Fruit fly (Drosophila melanogaster) whole organism, embryonic: Measurements from ENCODE around the gene CG43059.

Experiments used
- Blimp-1 ChIP-seq: fragments of 200-800 bp; sonication (Bioruptor generic); optimal IDR thresholded peaks from 3 replicates; lab custom pipeline; 2018; ENCODE audit warnings: missing biosample characterization, missing genetic modification characterization, mild to moderate bottlenecking, moderate library complexity, missing genetic modification reagents
- CG10321 ChIP-seq: fragments of 200-800 bp; sonication (Bioruptor generic); IDR thresholded peaks from 2 replicates; pipeline ENCODE4 v1.3.6; 2022; ENCODE audit warnings: missing biosample characterization, missing genetic modification characterization
- CG10543 ChIP-seq: fragments of 200-800 bp; sonication (Bioruptor generic); optimal IDR thresholded peaks from 3 replicates; lab custom pipeline; 2017; ENCODE audit warnings: missing biosample characterization, mild to moderate bottlenecking, missing genetic modification characterization, moderate library complexity
- CG11398 ChIP-seq: fragments of 200-800 bp; sonication (Bioruptor generic); optimal IDR thresholded peaks from 2 replicates; lab custom pipeline; 2016; ENCODE audit warnings: missing biosample characterization, missing genetic modification characterization
- CG12104 ChIP-seq: fragments of 200-800 bp; sonication (Bioruptor generic); optimal IDR thresholded peaks from 3 replicates; lab custom pipeline; 2016; ENCODE audit warnings: missing biosample characterization, missing genetic modification characterization
- CG1233 ChIP-seq: fragments of 200-800 bp; sonication (Bioruptor generic); optimal IDR thresholded peaks from 4 replicates; lab custom pipeline; 2018; ENCODE audit warnings: missing biosample characterization, mild to moderate bottlenecking, missing genetic modification characterization
- CG13775 ChIP-seq: fragments of 200-800 bp; sonication (Bioruptor generic); optimal IDR thresholded peaks from 3 replicates; lab custom pipeline; 2017; ENCODE audit warnings: missing biosample characterization, mild to moderate bottlenecking, missing genetic modification characterization
- CG14667 ChIP-seq: fragments of 200-800 bp; sonication (Bioruptor generic); IDR thresholded peaks from 2 replicates; pipeline ENCODE4 v1.3.6; 2022; ENCODE audit warnings: missing biosample characterization, missing genetic modification characterization
- CG16815 ChIP-seq: fragments of 200-800 bp; sonication (Bioruptor generic); optimal IDR thresholded peaks from 3 replicates; lab custom pipeline; 2017; ENCODE audit warnings: missing biosample characterization, mild to moderate bottlenecking, missing genetic modification characterization
- CG17802 ChIP-seq: fragments of 200-800 bp; sonication (Bioruptor generic); optimal IDR thresholded peaks from 2 replicates; lab custom pipeline; 2018; ENCODE audit warnings: missing biosample characterization, mild to moderate bottlenecking, missing genetic modification characterization, moderate library complexity
- CG18262 ChIP-seq: fragments of 200-800 bp; optimal IDR thresholded peaks from 3 replicates; lab custom pipeline; 2019; ENCODE audit warnings: missing biosample characterization, mild to moderate bottlenecking, missing genetic modification characterization, moderate library complexity
- CG18619 ChIP-seq: fragments of 200-800 bp; sonication (Bioruptor generic); optimal IDR thresholded peaks from 3 replicates; lab custom pipeline; 2017; ENCODE audit warnings: missing biosample characterization, mild to moderate bottlenecking, missing genetic modification characterization
- CG2116 ChIP-seq: fragments of 200-800 bp; sonication (Bioruptor generic); optimal IDR thresholded peaks from 3 replicates; lab custom pipeline; 2018; ENCODE audit warnings: missing biosample characterization, mild to moderate bottlenecking, missing genetic modification characterization
- CG2120 ChIP-seq: fragments of 200-800 bp; sonication (Bioruptor generic); optimal IDR thresholded peaks from 3 replicates; lab custom pipeline; 2016; ENCODE audit warnings: missing biosample characterization, missing genetic modification characterization
- CG31365 ChIP-seq: fragments of 200-800 bp; sonication (Bioruptor generic); optimal IDR thresholded peaks from 2 replicates; lab custom pipeline; 2018; ENCODE audit warnings: missing biosample characterization, mild to moderate bottlenecking, missing genetic modification characterization
- CG4424 ChIP-seq: fragments of 200-800 bp; sonication (Bioruptor generic); optimal IDR thresholded peaks from 3 replicates; lab custom pipeline; 2016; ENCODE audit warnings: missing biosample characterization, missing genetic modification characterization
- CG4730 ChIP-seq: fragments of 200-800 bp; sonication (Bioruptor generic); IDR thresholded peaks from 2 replicates; pipeline ENCODE4 v1.3.6; 2022; ENCODE audit warnings: missing biosample characterization, missing genetic modification characterization
- CG4820 ChIP-seq: fragments of 200-800 bp; sonication (Bioruptor generic); optimal IDR thresholded peaks from 3 replicates; lab custom pipeline; 2016; ENCODE audit warnings: missing biosample characterization, missing genetic modification characterization
- CG4854 ChIP-seq: fragments of 200-800 bp; sonication (Bioruptor generic); optimal IDR thresholded peaks from 2 replicates; lab custom pipeline; 2016; ENCODE audit warnings: missing biosample characterization, missing genetic modification characterization, inconsistent platforms
- CG6683 ChIP-seq: fragments of 200-800 bp; sonication (Bioruptor generic); optimal IDR thresholded peaks from 2 replicates; lab custom pipeline; 2017; ENCODE audit warnings: missing biosample characterization, mild to moderate bottlenecking, missing genetic modification characterization, missing genetic modification reagents
- CG6689 ChIP-seq: fragments of 200-800 bp; sonication (Bioruptor generic); IDR thresholded peaks from 2 replicates; pipeline ENCODE4 v1.3.6; 2022; ENCODE audit warnings: missing biosample characterization, missing genetic modification characterization
- CG7556 ChIP-seq: fragments of 200-800 bp; sonication (Bioruptor generic); optimal IDR thresholded peaks from 2 replicates; lab custom pipeline; 2017; ENCODE audit warnings: missing biosample characterization, mild to moderate bottlenecking, missing genetic modification characterization
- CG7928 ChIP-seq: fragments of 200-800 bp; sonication (Bioruptor generic); optimal IDR thresholded peaks from 2 replicates; lab custom pipeline; 2017; ENCODE audit warnings: missing biosample characterization, mild to moderate bottlenecking, missing genetic modification characterization
- CG9932 ChIP-seq: fragments of 200-800 bp; sonication (Bioruptor generic); IDR thresholded peaks from 2 replicates; pipeline ENCODE4 v1.3.6; 2022; ENCODE audit warnings: missing biosample characterization, missing genetic modification characterization
- Camta ChIP-seq: fragments of 200-800 bp; sonication (Bioruptor generic); optimal IDR thresholded peaks from 2 replicates; lab custom pipeline; 2016; ENCODE audit warnings: missing biosample characterization, missing genetic modification characterization
- Dp ChIP-seq: fragments of 200-800 bp; sonication (Bioruptor generic); optimal IDR thresholded peaks from 2 replicates; lab custom pipeline; 2018; ENCODE audit warnings: missing biosample characterization, mild to moderate bottlenecking, missing genetic modification characterization, moderate library complexity
- E2f2 ChIP-seq: fragments of 200-800 bp; sonication (Bioruptor generic); IDR thresholded peaks from 2 replicates; pipeline ENCODE4 v1.3.6; 2022; ENCODE audit warnings: missing biosample characterization, missing genetic modification characterization
- HLH3B ChIP-seq: fragments of 200-800 bp; sonication (Bioruptor generic); IDR thresholded peaks from 2 replicates; pipeline ENCODE4 v1.3.6; 2022; ENCODE audit warnings: missing biosample characterization, missing genetic modification characterization
- HLH54F ChIP-seq: fragments of 200-800 bp; sonication (Bioruptor generic); optimal IDR thresholded peaks from 3 replicates; lab custom pipeline; 2016; ENCODE audit warnings: missing biosample characterization, missing genetic modification characterization
- Hr51 ChIP-seq, 2 experiments: fragments of 200-800 bp; sonication (Bioruptor generic); optimal IDR thresholded peaks; 2 replicates in 1 of 2; 3 replicates in 1 of 2; lab custom pipeline; 2016 to 2018; ENCODE audit warnings: missing biosample characterization in 2 of 2, missing genetic modification characterization in 2 of 2, mild to moderate bottlenecking in 1 of 2, moderate library complexity in 1 of 2
- Optix ChIP-seq: fragments of 200-800 bp; sonication (Bioruptor generic); IDR thresholded peaks from 3 replicates; pipeline ENCODE4 v1.3.6; 2022; ENCODE audit warnings: missing biosample characterization, missing genetic modification characterization
- Trl ChIP-seq, 3 experiments: fragments of >200 bp in 2 of 3; fragments of 200-800 bp in 1 of 3; sonication (Bioruptor generic) in 1 of 3; optimal IDR thresholded peaks; 2 replicates in 1 of 3; 3 replicates in 2 of 3; lab custom pipeline; 2016 to 2017; ENCODE audit warnings: missing biosample characterization in 1 of 3, missing genetic modification characterization in 1 of 3
- Xbp1 ChIP-seq: fragments of 200-800 bp; sonication (Bioruptor generic); optimal IDR thresholded peaks from 3 replicates; lab custom pipeline; 2016; ENCODE audit warnings: missing biosample characterization, mild to moderate bottlenecking, missing genetic modification characterization
- bcd ChIP-seq: fragments of 200-800 bp; sonication (Bioruptor generic); optimal IDR thresholded peaks from 2 replicates; lab custom pipeline; 2017; ENCODE audit warnings: missing biosample characterization, mild to moderate bottlenecking, missing genetic modification characterization
- dmrt11E ChIP-seq: fragments of 200-800 bp; sonication (Bioruptor generic); optimal IDR thresholded peaks from 3 replicates; lab custom pipeline; 2018; ENCODE audit warnings: missing biosample characterization, mild to moderate bottlenecking, missing genetic modification characterization, moderate library complexity
- grau ChIP-seq: fragments of 200-800 bp; optimal IDR thresholded peaks from 3 replicates; lab custom pipeline; 2019; ENCODE audit warnings: missing biosample characterization, mild to moderate bottlenecking, missing genetic modification characterization, moderate library complexity
- jumu ChIP-seq: fragments of 200-800 bp; sonication (Bioruptor generic); optimal IDR thresholded peaks from 3 replicates; lab custom pipeline; 2016; ENCODE audit warnings: missing biosample characterization, missing genetic modification characterization
- nerfin-1 ChIP-seq: fragments of 200-800 bp; sonication (Bioruptor generic); optimal IDR thresholded peaks from 3 replicates; lab custom pipeline; 2019; ENCODE audit warnings: missing biosample characterization, mild to moderate bottlenecking, missing genetic modification characterization, moderate library complexity
- nmo ChIP-seq: fragments of 200-800 bp; sonication (Bioruptor generic); optimal IDR thresholded peaks from 2 replicates; lab custom pipeline; 2018; ENCODE audit warnings: missing biosample characterization, mild to moderate bottlenecking, missing genetic modification characterization, moderate library complexity
- nom ChIP-seq: fragments of 200-800 bp; sonication (Bioruptor generic); optimal IDR thresholded peaks from 2 replicates; lab custom pipeline; 2017; ENCODE audit warnings: missing biosample characterization, missing genetic modification characterization, mild to moderate bottlenecking, moderate library complexity, missing genetic modification reagents
- onecut ChIP-seq: fragments of 200-800 bp; sonication (Bioruptor generic); IDR thresholded peaks from 2 replicates; pipeline ENCODE4 v1.3.6; 2022; ENCODE audit warnings: missing biosample characterization, missing genetic modification characterization
- pros ChIP-seq: fragments of 200-800 bp; sonication (Bioruptor generic); optimal IDR thresholded peaks from 3 replicates; lab custom pipeline; 2019; ENCODE audit warnings: missing biosample characterization, mild to moderate bottlenecking, missing genetic modification characterization, moderate library complexity
- pum ChIP-seq: fragments of 200-800 bp; sonication (Bioruptor generic); optimal IDR thresholded peaks from 2 replicates; lab custom pipeline; 2016; ENCODE audit warnings: missing biosample characterization, missing genetic modification characterization
- slbo ChIP-seq: fragments of 200-800 bp; sonication (Bioruptor generic); IDR thresholded peaks from 2 replicates; pipeline ENCODE4 v1.3.6; 2022; ENCODE audit warnings: missing biosample characterization, missing genetic modification characterization
- tin ChIP-seq: fragments of 200-800 bp; sonication (Bioruptor generic); optimal IDR thresholded peaks from 3 replicates; lab custom pipeline; 2016; ENCODE audit warnings: missing biosample characterization, missing genetic modification characterization
- trh ChIP-seq: fragments of 200-800 bp; sonication (Bioruptor generic); optimal IDR thresholded peaks from 2 replicates; lab custom pipeline; 2016; ENCODE audit warnings: missing biosample characterization, missing genetic modification characterization
- tup ChIP-seq: fragments of 200-800 bp; sonication (Bioruptor generic); optimal IDR thresholded peaks from 2 replicates; lab custom pipeline; 2016; ENCODE audit warnings: missing biosample characterization, mild to moderate bottlenecking, missing genetic modification characterization, moderate library complexity
- unpg ChIP-seq: fragments of 200-800 bp; sonication (Bioruptor generic); optimal IDR thresholded peaks from 3 replicates; lab custom pipeline; 2018; ENCODE audit warnings: missing biosample characterization, mild to moderate bottlenecking, missing genetic modification characterization, moderate library complexity
- vvl ChIP-seq: fragments of 200-800 bp; sonication (Bioruptor generic); IDR thresholded peaks from 2 replicates; pipeline ENCODE4 v1.3.6; 2022; ENCODE audit warnings: missing biosample characterization, missing genetic modification characterization
- wor ChIP-seq: fragments of 200-800 bp; sonication (Bioruptor generic); IDR thresholded peaks from 2 replicates; pipeline ENCODE4 v1.3.6; 2022; ENCODE audit warnings: missing biosample characterization, missing genetic modification characterization

The CG43059 gene

dm6 chr3L:8308891-8309352 lies 9.8 kb downstream of the CG43059 start, which contains the start of gene BI-1 (continued):
- TF ChIP-seq CG4424 (GFP tag; lab: Kevin White, UChicago) = peak; percentile 73
- TF ChIP-seq CG10543 (GFP tag; lab: Kevin White, UChicago) = peak; percentile 78
- peak; percentile 24 for TF ChIP-seq CG18619 (GFP tag; lab: Kevin White, UChicago)
- TF ChIP-seq E2f2 (GFP tag; lab: Robert Waterston, UW) = peak; percentile 83
- peak; percentile 82 for TF ChIP-seq CG9932 (GFP tag; lab: Robert Waterston, UW)
- TF ChIP-seq CG2116 (GFP tag; lab: Kevin White, UChicago) = peak; percentile 22
- peak; percentile 13 for TF ChIP-seq CG4854
- TF ChIP-seq nom (GFP tag; lab: Kevin White, UChicago) = peak; percentile 46
- TF ChIP-seq pros (GFP tag; lab: Kevin White, UChicago) = no peak
- TF ChIP-seq Dp (GFP tag; lab: Kevin White, UChicago) = peak; percentile 83
- TF ChIP-seq CG7556 (GFP tag; lab: Kevin White, UChicago) = peak; percentile 74
- no peak for TF ChIP-seq CG14667 (GFP tag; lab: Robert Waterston, UW)
- TF ChIP-seq CG31365 = no peak
- peak; percentile 66 for TF ChIP-seq CG4820 (GFP tag; lab: Kevin White, UChicago)
- TF ChIP-seq CG17802 (tag; lab: Kevin White, UChicago) = no peak
- TF ChIP-seq CG2120 (GFP tag; lab: Kevin White, UChicago) = peak; percentile 76
- peak; percentile 69 for TF ChIP-seq tin
- TF ChIP-seq CG6689 (GFP tag; lab: Robert Waterston, UW) = peak; percentile 71
- peak; percentile 79 for TF ChIP-seq CG1233 (GFP tag; lab: Kevin White, UChicago)
- TF ChIP-seq nmo = peak; percentile 75
- peak; percentile 79 for TF ChIP-seq grau
- peak; percentile 60 for TF ChIP-seq CG6683 (GFP tag; lab: Kevin White, UChicago)
- TF ChIP-seq CG7928 = peak; percentile 19
- peak; percentile 56 for TF ChIP-seq unpg (GFP tag; lab: Kevin White, UChicago)
- TF ChIP-seq Optix (GFP tag; lab: Robert Waterston, UW) = no peak
- TF ChIP-seq Hr51 (GFP tag; optimal IDR thresholded peaks at IDR 0.05; lab: Kevin White, UChicago) = peak in 1 of 2 experiments; percentile 5
- TF ChIP-seq trh = peak; percentile 39
- TF ChIP-seq HLH3B (GFP tag; lab: Robert Waterston, UW) = no peak
- peak; percentile 61 for TF ChIP-seq CG13775 (GFP tag; lab: Kevin White, UChicago)
- TF ChIP-seq jumu (GFP tag; lab: Kevin White, UChicago) = peak; percentile 15
- peak; percentile 38 for TF ChIP-seq HLH54F (GFP tag; lab: Kevin White, UChicago)
- TF ChIP-seq dmrt11E (tag; lab: Kevin White, UChicago) = peak; percentile 60
- TF ChIP-seq Camta (GFP tag; lab: Kevin White, UChicago) = peak; percentile 34
- no peak for TF ChIP-seq Blimp-1
- TF ChIP-seq Trl (optimal IDR thresholded peaks at IDR 0.05; lab: Kevin White, UChicago) = no peak
- TF ChIP-seq Trl (GFP tag; optimal IDR thresholded peaks at IDR 0.05; lab: Kevin White, UChicago) = peak; percentile 63
- TF ChIP-seq nerfin-1 = peak; percentile 70
- TF ChIP-seq pum (GFP tag; lab: Kevin White, UChicago) = peak; percentile 51
- TF ChIP-seq Xbp1 (GFP tag; lab: Kevin White, UChicago) = peak; percentile 89
- TF ChIP-seq bcd (GFP tag; lab: Kevin White, UChicago) = peak; percentile 74
- peak; percentile 18; the same call in 1 of the 2 replicates for TF ChIP-seq wor (GFP tag; lab: Robert Waterston, UW)
- peak; percentile 39 for TF ChIP-seq tup (GFP tag; lab: Kevin White, UChicago)
- TF ChIP-seq slbo (GFP tag; lab: Robert Waterston, UW) = peak; percentile 54
- TF ChIP-seq CG12104 = peak; percentile 75
- TF ChIP-seq CG4730 (GFP tag; lab: Robert Waterston, UW) = no peak
- no peak for TF ChIP-seq CG11398
- no peak for TF ChIP-seq CG10321 (GFP tag; lab: Robert Waterston, UW)
- peak; percentile 64 for TF ChIP-seq CG18262 (tag; lab: Kevin White, UChicago)
- TF ChIP-seq vvl = no peak
- TF ChIP-seq CG16815 (GFP tag; lab: Kevin White, UChicago) = peak; percentile 23
- no peak; the same call in 1 of the 2 replicates for TF ChIP-seq onecut (GFP tag; lab: Robert Waterston, UW)
